Fruit fly (Drosophila melanogaster): Measurements from ENCODE around the gene nerfin-2.

DNA sequence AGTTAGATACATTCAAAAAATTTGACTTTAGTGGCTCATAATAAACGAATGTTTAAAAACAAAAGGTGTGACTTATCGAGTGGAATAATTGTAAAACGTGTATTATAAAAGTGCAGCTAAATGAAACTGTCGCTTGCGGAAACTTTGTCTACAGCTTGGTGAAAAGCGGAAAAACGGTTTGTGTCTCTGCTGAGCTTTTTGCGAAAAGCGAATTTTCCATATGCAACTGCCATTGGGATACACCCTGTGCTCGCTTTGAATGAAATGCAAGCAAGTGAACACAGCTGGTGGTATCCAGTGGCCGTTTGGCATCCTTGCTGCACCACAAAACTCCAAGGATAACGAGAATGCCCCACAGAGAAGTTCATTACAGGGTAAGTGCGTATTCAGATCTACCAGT is 20.0 kb downstream of the nerfin-2 start:
- TF ChIP-seq pad (GFP tag; optimal IDR thresholded peaks at IDR 0.05) (no peak), tj (GFP tag; optimal IDR thresholded peaks at IDR 0.05) (no peak), Hr96 (GFP tag; optimal IDR thresholded peaks at IDR 0.05) (no peak)

All from whole organism, adult.